Worm (Caenorhabditis elegans) whole organism, L3 larva: ENCODE data around the gene D1053.4.
A peak's percentile ranks its signal among the peaks of the same experiment; 100 is the strongest.

Source experiments
- R02D3.7 ChIP-seq: fragments of 150-350 bp; optimal IDR thresholded peaks from 2 replicates; lab custom pipeline; 2014; ENCODE audit warnings: missing biosample characterization, missing genetic modification characterization
- ZK546.5 ChIP-seq: sonication (generic microtip); optimal IDR thresholded peaks from 2 replicates; lab custom pipeline; 2017; ENCODE audit warnings: missing biosample characterization, missing genetic modification characterization
- aly-2 ChIP-seq: fragments of 150-350 bp; optimal IDR thresholded peaks from 2 replicates; lab custom pipeline; 2014; ENCODE audit warnings: missing biosample characterization, missing genetic modification characterization
- ama-1 ChIP-seq: fragments of 150-350 bp; optimal IDR thresholded peaks from 2 replicates; lab custom pipeline; 2018
- ceh-16 ChIP-seq: sonication (generic microtip); optimal IDR thresholded peaks from 2 replicates; lab custom pipeline; 2017; ENCODE audit warnings: missing biosample characterization, missing genetic modification characterization
- ceh-82 ChIP-seq: fragments of 150-350 bp; optimal IDR thresholded peaks from 2 replicates; lab custom pipeline; 2014; ENCODE audit warnings: missing biosample characterization, missing genetic modification characterization
- ceh-9 ChIP-seq: sonication (generic microtip); optimal IDR thresholded peaks from 2 replicates; lab custom pipeline; 2018; ENCODE audit warnings: missing biosample characterization, missing genetic modification characterization
- daf-12 ChIP-seq: fragments of 150-350 bp; optimal IDR thresholded peaks from 2 replicates; lab custom pipeline; 2014; ENCODE audit warnings: missing biosample characterization, missing genetic modification reagents, missing genetic modification characterization
- egl-5 ChIP-seq: fragments of 150-350 bp; optimal IDR thresholded peaks from 2 replicates; lab custom pipeline; 2017; ENCODE audit warnings: missing biosample characterization, missing genetic modification reagents, missing genetic modification characterization, inconsistent platforms
- elt-2 ChIP-seq: sonication (generic microtip); optimal IDR thresholded peaks from 2 replicates; lab custom pipeline; 2016; ENCODE audit warnings: missing genetic modification reagents, mild to moderate bottlenecking, missing genetic modification characterization, missing compliant biosample characterization
- elt-3 ChIP-seq, 3 experiments: fragments of 150-350 bp in 1 of 3; sonication (generic microtip) in 2 of 3; optimal IDR thresholded peaks; 2 replicates in 2 of 3; 4 replicates in 1 of 3; lab custom pipeline; 2014 to 2017; ENCODE audit warnings: missing biosample characterization in 3 of 3, missing genetic modification characterization in 3 of 3
- eor-1 ChIP-seq, 2 experiments: fragments of 150-350 bp; optimal IDR thresholded peaks; 2 replicates each; lab custom pipeline; 2014 to 2018; ENCODE audit warnings: missing biosample characterization in 2 of 2, missing genetic modification characterization in 2 of 2
- fkh-10 ChIP-seq: sonication (generic microtip); optimal IDR thresholded peaks from 2 replicates; lab custom pipeline; 2017; ENCODE audit warnings: missing biosample characterization, missing genetic modification reagents, missing genetic modification characterization
- fkh-2 ChIP-seq: fragments of 150-350 bp; optimal IDR thresholded peaks from 2 replicates; lab custom pipeline; 2014; ENCODE audit warnings: missing biosample characterization, missing genetic modification reagents, missing genetic modification characterization
- fos-1 ChIP-seq: fragments of 150-350 bp; optimal IDR thresholded peaks from 2 replicates; lab custom pipeline; 2014; ENCODE audit warnings: missing biosample characterization, missing genetic modification characterization
- hmg-11 ChIP-seq: sonication (generic microtip); optimal IDR thresholded peaks from 2 replicates; lab custom pipeline; 2016; ENCODE audit warnings: missing genetic modification characterization, missing compliant biosample characterization
- jun-1 ChIP-seq: fragments of 150-350 bp; optimal IDR thresholded peaks from 2 replicates; lab custom pipeline; 2014; ENCODE audit warnings: missing biosample characterization, missing genetic modification reagents, missing genetic modification characterization
- lin-15B ChIP-seq: fragments of 150-350 bp; optimal IDR thresholded peaks from 2 replicates; lab custom pipeline; 2014; ENCODE audit warnings: missing biosample characterization, missing genetic modification characterization
- lin-39 ChIP-seq: fragments of 150-350 bp; optimal IDR thresholded peaks from 2 replicates; lab custom pipeline; 2018; ENCODE audit warnings: missing biosample characterization, missing genetic modification reagents, missing genetic modification characterization
- lsy-12 ChIP-seq: sonication (generic microtip); optimal IDR thresholded peaks from 2 replicates; lab custom pipeline; 2016; ENCODE audit warnings: mild to moderate bottlenecking, missing genetic modification characterization, missing compliant biosample characterization
- mdl-1 ChIP-seq: fragments of 150-350 bp; optimal IDR thresholded peaks from 2 replicates; lab custom pipeline; 2014; ENCODE audit warnings: missing biosample characterization, missing genetic modification characterization
- mml-1 ChIP-seq: fragments of 150-350 bp; sonication (generic microtip); optimal IDR thresholded peaks from 3 replicates; lab custom pipeline; 2014; ENCODE audit warnings: missing biosample characterization, missing genetic modification characterization
- nfya-1 ChIP-seq: sonication (generic microtip); optimal IDR thresholded peaks from 2 replicates; lab custom pipeline; 2017; ENCODE audit warnings: missing genetic modification characterization, mild to moderate bottlenecking, missing compliant biosample characterization, antibody characterized with exemption, moderate library complexity; ENCODE audit not compliant: insufficient read depth
- nhr-11 ChIP-seq: fragments of 150-350 bp; optimal IDR thresholded peaks from 2 replicates; lab custom pipeline; 2014; ENCODE audit warnings: missing biosample characterization, missing genetic modification characterization
- nhr-12 ChIP-seq: fragments of 150-350 bp; optimal IDR thresholded peaks from 2 replicates; lab custom pipeline; 2014; ENCODE audit warnings: missing biosample characterization, missing genetic modification characterization
- nhr-23 ChIP-seq: fragments of 150-350 bp; optimal IDR thresholded peaks from 2 replicates; lab custom pipeline; 2014; ENCODE audit warnings: missing biosample characterization, missing genetic modification reagents, missing genetic modification characterization
- nhr-237 ChIP-seq: fragments of 150-350 bp; optimal IDR thresholded peaks from 2 replicates; lab custom pipeline; 2014; ENCODE audit warnings: missing biosample characterization, missing genetic modification characterization
- nhr-25 ChIP-seq: sonication (generic microtip); optimal IDR thresholded peaks from 2 replicates; lab custom pipeline; 2017; ENCODE audit warnings: missing biosample characterization, missing genetic modification characterization
- nhr-28 ChIP-seq: fragments of 150-350 bp; optimal IDR thresholded peaks from 2 replicates; lab custom pipeline; 2014; ENCODE audit warnings: missing biosample characterization, missing genetic modification characterization
- nhr-43 ChIP-seq: sonication (generic microtip); optimal IDR thresholded peaks from 2 replicates; lab custom pipeline; 2016; ENCODE audit warnings: mild to moderate bottlenecking, missing genetic modification characterization, missing compliant biosample characterization; ENCODE audit not compliant: poor library complexity, severe bottlenecking
- nhr-67 ChIP-seq: fragments of 150-350 bp; optimal IDR thresholded peaks from 2 replicates; lab custom pipeline; 2014; ENCODE audit warnings: missing biosample characterization, missing genetic modification characterization
- nhr-76 ChIP-seq: fragments of 150-350 bp; sonication (generic microtip); optimal IDR thresholded peaks from 5 replicates; lab custom pipeline; 2014; ENCODE audit warnings: missing biosample characterization, missing genetic modification characterization
- nhr-77 ChIP-seq: fragments of 150-350 bp; optimal IDR thresholded peaks from 2 replicates; lab custom pipeline; 2014; ENCODE audit warnings: missing biosample characterization, missing genetic modification characterization
- pqm-1 ChIP-seq: fragments of 150-350 bp; optimal IDR thresholded peaks from 2 replicates; lab custom pipeline; 2017; ENCODE audit warnings: missing biosample characterization, missing genetic modification characterization, inconsistent platforms
- sea-2 ChIP-seq: fragments of 150-350 bp; sonication (generic microtip); optimal IDR thresholded peaks from 4 replicates; lab custom pipeline; 2014; ENCODE audit warnings: missing biosample characterization, missing genetic modification reagents, missing genetic modification characterization
- skn-1 ChIP-seq: fragments of 150-350 bp; optimal IDR thresholded peaks from 2 replicates; lab custom pipeline; 2014; ENCODE audit warnings: missing biosample characterization, missing genetic modification characterization
- snpc-4 ChIP-seq: fragments of 150-350 bp; optimal IDR thresholded peaks from 2 replicates; lab custom pipeline; 2014; ENCODE audit warnings: missing biosample characterization, missing genetic modification characterization
- tbx-2 ChIP-seq: sonication (generic microtip); optimal IDR thresholded peaks from 2 replicates; lab custom pipeline; 2016; ENCODE audit warnings: mild to moderate bottlenecking, missing genetic modification characterization, missing compliant biosample characterization
- unc-39 ChIP-seq: sonication (generic microtip); optimal IDR thresholded peaks from 4 replicates; lab custom pipeline; 2017; ENCODE audit warnings: missing biosample characterization, missing genetic modification characterization
- unc-62 ChIP-seq: fragments of 150-350 bp; sonication (generic microtip); optimal IDR thresholded peaks from 4 replicates; lab custom pipeline; 2014; ENCODE audit warnings: missing biosample characterization, missing genetic modification reagents, missing genetic modification characterization
- zag-1 ChIP-seq: fragments of 150-350 bp; optimal IDR thresholded peaks from 2 replicates; lab custom pipeline; 2014; ENCODE audit warnings: missing biosample characterization, missing genetic modification characterization
- ztf-11 ChIP-seq: fragments of 150-350 bp; optimal IDR thresholded peaks from 2 replicates; lab custom pipeline; 2014; ENCODE audit warnings: missing biosample characterization, missing genetic modification characterization
- ztf-4 ChIP-seq: fragments of 150-350 bp; optimal IDR thresholded peaks from 2 replicates; lab custom pipeline; 2014; ENCODE audit warnings: missing biosample characterization, missing genetic modification characterization

Gene D1053.4

ce11 chrX:11712230-11712853 lies 11.3 kb downstream of the D1053.4 start, which contains the start of gene col-180:
col-180 (minus strand) TSS chrX:11712280.
- TF ChIP-seq aly-2 (tag; lab: Kevin White, UChicago) (no peak), unc-39 (tag; lab: Kevin White, UChicago) (no peak), ztf-11 (no peak), zag-1 (tag; lab: Kevin White, UChicago) (no peak), ZK546.5 (tag; lab: Kevin White, UChicago) (no peak), R02D3.7 (tag; lab: Kevin White, UChicago) (no peak), ceh-16 (tag; lab: Kevin White, UChicago) (no peak), mml-1 (no peak), ztf-4 (tag; lab: Kevin White, UChicago) (no peak), ama-1 (lab: Kevin White, UChicago) (no peak), lin-39 (no peak), daf-12 (tag; lab: Kevin White, UChicago) (no peak), mdl-1 (tag; lab: Kevin White, UChicago) (no peak), nhr-28 (tag; lab: Kevin White, UChicago) (no peak), nhr-77 (tag; lab: Kevin White, UChicago) (no peak), nhr-67 (tag; lab: Kevin White, UChicago) (no peak), lsy-12 (no peak), fos-1 (tag; lab: Kevin White, UChicago) (no peak), eor-1 (tag; optimal IDR thresholded peaks at IDR 0.05; lab: Kevin White, UChicago) (no peak), nhr-23 (tag; lab: Kevin White, UChicago) (no peak)

- TF ChIP-seq ztf-4 (tag; lab: Kevin White, UChicago) (no peak), nhr-67 (tag; lab: Kevin White, UChicago) (no peak), aly-2 (tag; lab: Kevin White, UChicago) (no peak), ceh-9 (tag; lab: Kevin White, UChicago) (no peak), ama-1 (lab: Kevin White, UChicago) (no peak), nhr-237 (no peak), nhr-76 (tag; lab: Kevin White, UChicago) (no peak), sea-2 (no peak), ceh-16 (tag; lab: Kevin White, UChicago) (no peak), nhr-28 (tag; lab: Kevin White, UChicago) (no peak), fkh-2 (no peak), tbx-2 (tag; lab: Kevin White, UChicago) (no peak), unc-62 (GFP tag; lab: Kevin White, UChicago) (no peak), skn-1 (tag; lab: Kevin White, UChicago) (no peak), nhr-43 (no peak), nhr-12 (tag; lab: Kevin White, UChicago) (no peak), ZK546.5 (tag; lab: Kevin White, UChicago) (no peak)
Measured at ce11 chrX:11711437-11712080, 12.0 kb downstream of the D1053.4 start.

ce11 chrX:11710229-11710628 lies 13.4 kb downstream of the D1053.4 start, which contains the start of gene C44C10.11:
C44C10.11 (minus strand) TSS chrX:11710343.
- TF ChIP-seq fkh-10, result no peak
- no peak for TF ChIP-seq nhr-76 (tag; lab: Kevin White, UChicago)
- TF ChIP-seq elt-2 (tag; lab: Kevin White, UChicago), result peak; percentile 81
- TF ChIP-seq ztf-4 (tag; lab: Kevin White, UChicago), result no peak
- no peak for TF ChIP-seq nhr-28 (tag; lab: Kevin White, UChicago)
- peak; percentile 65 for TF ChIP-seq nfya-1 (tag; lab: Kevin White, UChicago)
- peak; percentile 39 for TF ChIP-seq lin-39
- TF ChIP-seq nhr-77 (tag; lab: Kevin White, UChicago), result no peak
- TF ChIP-seq nhr-12 (tag; lab: Kevin White, UChicago), result no peak
- TF ChIP-seq sea-2, result no peak
- no peak for TF ChIP-seq mml-1
- TF ChIP-seq nhr-11, result no peak
- TF ChIP-seq hmg-11, result peak; percentile 15
- TF ChIP-seq eor-1 (tag; optimal IDR thresholded peaks at IDR 0.05; lab: Kevin White, UChicago), result no peak
- no peak for TF ChIP-seq elt-3 (tag; optimal IDR thresholded peaks at IDR 0.05; lab: Kevin White, UChicago)
- no peak for TF ChIP-seq daf-12 (tag; lab: Kevin White, UChicago)
- no peak for TF ChIP-seq fkh-2
- no peak for TF ChIP-seq lsy-12
- no peak for TF ChIP-seq nhr-43
- no peak for TF ChIP-seq ama-1 (lab: Kevin White, UChicago)
- no peak for TF ChIP-seq mdl-1 (tag; lab: Kevin White, UChicago)
- peak; percentile 49 for TF ChIP-seq nhr-25 (tag; lab: Kevin White, UChicago)
- TF ChIP-seq R02D3.7 (tag; lab: Kevin White, UChicago), result no peak
- TF ChIP-seq aly-2 (tag; lab: Kevin White, UChicago), result no peak
- no peak for TF ChIP-seq skn-1 (tag; lab: Kevin White, UChicago)
- peak; percentile 58 for TF ChIP-seq jun-1 (tag; lab: Kevin White, UChicago)
- TF ChIP-seq nhr-237, result no peak
- TF ChIP-seq ceh-9 (tag; lab: Kevin White, UChicago), result no peak
- no peak for TF ChIP-seq zag-1 (tag; lab: Kevin White, UChicago)
- no peak for TF ChIP-seq ztf-11
- TF ChIP-seq ceh-82 (tag; lab: Kevin White, UChicago), result no peak
- TF ChIP-seq unc-39 (tag; lab: Kevin White, UChicago), result no peak
- peak; percentile 87 for TF ChIP-seq pqm-1 (tag; lab: Kevin White, UChicago)
- no peak for TF ChIP-seq egl-5 (tag; lab: Kevin White, UChicago)
- TF ChIP-seq snpc-4 (tag; lab: Kevin White, UChicago), result no peak
- no peak for TF ChIP-seq unc-62 (GFP tag; lab: Kevin White, UChicago)
- TF ChIP-seq nhr-23 (tag; lab: Kevin White, UChicago), result peak; percentile 33
- no peak for TF ChIP-seq fos-1 (tag; lab: Kevin White, UChicago)
- TF ChIP-seq lin-15B (tag; lab: Kevin White, UChicago), result no peak
